Fruit fly (Drosophila melanogaster): ENCODE measurements around the gene Prx4.

Prx4 gene

dm6 chr3L:3036951-3037586, 5.1 kb upstream of the Prx4 start (continued):
- peak; percentile 8 for TF ChIP-seq CG11902 (GFP tag; optimal IDR thresholded peaks at IDR 0.05)
- peak; percentile 52 for TF ChIP-seq Smox (GFP tag; optimal IDR thresholded peaks at IDR 0.05)
- no peak for TF ChIP-seq fkh (GFP tag; optimal IDR thresholded peaks at IDR 0.05)
- TF ChIP-seq Gug (GFP tag; IDR thresholded peaks at IDR 0.05): no peak
- TF ChIP-seq CG8319 (GFP tag; optimal IDR thresholded peaks at IDR 0.05): peak; percentile 13
- peak; percentile 25 for TF ChIP-seq CG6792 (GFP tag; optimal IDR thresholded peaks at IDR 0.05)
- no peak for TF ChIP-seq CG6163 (GFP tag; IDR thresholded peaks at IDR 0.05)
- TF ChIP-seq CG15336 (GFP tag; IDR thresholded peaks at IDR 0.05): no peak
- TF ChIP-seq CG11294 (GFP tag; IDR thresholded peaks at IDR 0.05): no peak
- TF ChIP-seq ss (GFP tag; optimal IDR thresholded peaks at IDR 0.05): no peak
- no peak for TF ChIP-seq CG9139 (GFP tag; optimal IDR thresholded peaks at IDR 0.05)
- TF ChIP-seq CG7368 (GFP tag; optimal IDR thresholded peaks at IDR 0.05): peak; percentile 3
- no peak for TF ChIP-seq net (GFP tag; optimal IDR thresholded peaks at IDR 0.05)
- TF ChIP-seq fd85E (GFP tag; optimal IDR thresholded peaks at IDR 0.05): no peak
- peak; percentile 67 for TF ChIP-seq Hr39 (GFP tag; optimal IDR thresholded peaks at IDR 0.05)

- TF ChIP-seq vri (GFP tag; optimal IDR thresholded peaks at IDR 0.05) (peak; percentile 89), svp (GFP tag) (peak; percentile 87), Eip78C (GFP tag) (peak; percentile 20), topi (GFP tag; optimal IDR thresholded peaks at IDR 0.05) (no peak), fd85E (GFP tag; optimal IDR thresholded peaks at IDR 0.05) (no peak), CG11902 (GFP tag; optimal IDR thresholded peaks at IDR 0.05) (no peak), CG32006 (GFP tag; optimal IDR thresholded peaks at IDR 0.05) (no peak), CG1621 (tag; optimal IDR thresholded peaks at IDR 0.05) (no peak), CG16779 (tag; optimal IDR thresholded peaks at IDR 0.05) (peak; percentile 41), Gug (GFP tag; IDR thresholded peaks at IDR 0.05) (peak; percentile 31; the same call in 1 of the 2 replicates), CG6276 (GFP tag; optimal IDR thresholded peaks at IDR 0.05) (no peak), Hr4 (GFP tag; optimal IDR thresholded peaks at IDR 0.05) (no peak), acj6 (GFP tag; optimal IDR thresholded peaks at IDR 0.05) (no peak), CG11294 (GFP tag; IDR thresholded peaks at IDR 0.05) (peak; percentile 53; the same call in 1 of the 2 replicates), CG6808 (GFP tag; optimal IDR thresholded peaks at IDR 0.05) (no peak), CG15336 (GFP tag; IDR thresholded peaks at IDR 0.05) (peak; percentile 55), Sox15 (GFP tag; optimal IDR thresholded peaks at IDR 0.05) (no peak), CG10631 (GFP tag; optimal IDR thresholded peaks at IDR 0.05) (no peak), dac (GFP tag; optimal IDR thresholded peaks at IDR 0.05) (no peak), CG6792 (GFP tag; optimal IDR thresholded peaks at IDR 0.05) (no peak), cyc (GFP tag; optimal IDR thresholded peaks at IDR 0.05) (no peak), CG6163 (GFP tag; IDR thresholded peaks at IDR 0.05) (peak; percentile 74; the same call in 2 of the 3 replicates), CG3032 (tag; optimal IDR thresholded peaks at IDR 0.05) (no peak), eg (GFP tag; IDR thresholded peaks at IDR 0.05) (peak; percentile 53; the same call in 2 of the 3 replicates)
These were observed 4.2 kb upstream of the Prx4 start for dm6 chr3L:3037822-3038563.

dm6 chr3L:3045256-3045743, 3.1 kb downstream of the Prx4 start:
- peak; percentile 77 for TF ChIP-seq CG16779 (tag; optimal IDR thresholded peaks at IDR 0.05)
- TF ChIP-seq CG32006 (GFP tag; optimal IDR thresholded peaks at IDR 0.05): peak; percentile 84
- TF ChIP-seq net (GFP tag; optimal IDR thresholded peaks at IDR 0.05): peak; percentile 86
- peak; percentile 87 for TF ChIP-seq Sox15 (GFP tag; optimal IDR thresholded peaks at IDR 0.05)
- TF ChIP-seq lz (GFP tag; optimal IDR thresholded peaks at IDR 0.05): peak; percentile 83
- TF ChIP-seq CG31627 (GFP tag; optimal IDR thresholded peaks at IDR 0.05): peak; percentile 83
- peak; percentile 90 for TF ChIP-seq spab (GFP tag; optimal IDR thresholded peaks at IDR 0.05)
- peak; percentile 65 for TF ChIP-seq CG11902 (GFP tag; optimal IDR thresholded peaks at IDR 0.05)
- TF ChIP-seq dsx (GFP tag; optimal IDR thresholded peaks at IDR 0.05; ENCODE audit: poor library complexity, severe bottlenecking): peak; percentile 86
- peak; percentile 61 for TF ChIP-seq fd85E (GFP tag; optimal IDR thresholded peaks at IDR 0.05)
- no peak for TF ChIP-seq Hr38 (GFP tag; optimal IDR thresholded peaks at IDR 0.05)
- peak; percentile 72 for TF ChIP-seq Blimp-1 (GFP tag; optimal IDR thresholded peaks at IDR 0.05)
- peak; percentile 80 for TF ChIP-seq cyc (GFP tag; optimal IDR thresholded peaks at IDR 0.05)
- no peak for TF ChIP-seq dac (GFP tag; optimal IDR thresholded peaks at IDR 0.05)
- TF ChIP-seq Eip93F (GFP tag; optimal IDR thresholded peaks at IDR 0.05): peak; percentile 61
- peak; percentile 97 for TF ChIP-seq Eip78C (GFP tag)
- TF ChIP-seq CG6163 (GFP tag; IDR thresholded peaks at IDR 0.05): peak; percentile 84
- peak; percentile 70 for TF ChIP-seq CG1621 (tag; optimal IDR thresholded peaks at IDR 0.05)
- peak; percentile 70 for TF ChIP-seq Hr4 (GFP tag; optimal IDR thresholded peaks at IDR 0.05)
- peak; percentile 93 for TF ChIP-seq Ets96B (tag; optimal IDR thresholded peaks at IDR 0.05)
- peak; percentile 86 for TF ChIP-seq Smox (GFP tag; optimal IDR thresholded peaks at IDR 0.05)
- TF ChIP-seq CG8319 (GFP tag; optimal IDR thresholded peaks at IDR 0.05): peak; percentile 84
- peak; percentile 93 for TF ChIP-seq CG8632 (GFP tag; optimal IDR thresholded peaks at IDR 0.05)
- peak; percentile 87 to 91 for TF ChIP-seq ss (GFP tag; optimal IDR thresholded peaks at IDR 0.05)
- peak; percentile 62 to 85 for TF ChIP-seq salr (GFP tag; optimal IDR thresholded peaks at IDR 0.05)
- TF ChIP-seq CG3919 (GFP tag; optimal IDR thresholded peaks at IDR 0.05): peak; percentile 85

Measured in whole organism, prepupa.